Worm (Caenorhabditis elegans) whole organism, L1 larva: ENCODE data around the gene clec-169.
A peak's percentile ranks its signal among the peaks of the same experiment; 100 is the strongest.

Experiments
- F16B12.6 ChIP-seq: fragments of 150-350 bp; optimal IDR thresholded peaks from 2 replicates; lab custom pipeline; 2014; ENCODE audit warnings: missing biosample characterization, missing genetic modification characterization
- Y116A8C.19 ChIP-seq: sonication (generic microtip); optimal IDR thresholded peaks from 2 replicates; lab custom pipeline; 2016; ENCODE audit warnings: missing compliant biosample characterization, missing genetic modification characterization, borderline replicate concordance
- alr-1 ChIP-seq: fragments of 200-800 bp; sonication (Bioruptor generic); optimal IDR thresholded peaks from 2 replicates; lab custom pipeline; 2018; ENCODE audit warnings: borderline replicate concordance, mild to moderate bottlenecking, missing genetic modification characterization, missing compliant biosample characterization
- aly-2 ChIP-seq: fragments of 150-350 bp; optimal IDR thresholded peaks from 2 replicates; lab custom pipeline; 2014; ENCODE audit warnings: missing biosample characterization, missing genetic modification characterization
- ama-1 ChIP-seq: fragments of 150-350 bp; optimal IDR thresholded peaks from 2 replicates; lab custom pipeline; 2014
- ceh-82 ChIP-seq, 3 experiments: fragments of 150-350 bp in 1 of 3; sonication (generic microtip) in 2 of 3; optimal IDR thresholded peaks; 2 replicates each; lab custom pipeline; 2014 to 2017; ENCODE audit warnings: missing biosample characterization in 3 of 3, missing genetic modification characterization in 3 of 3
- ceh-90 ChIP-seq: sonication (generic microtip); optimal IDR thresholded peaks from 2 replicates; lab custom pipeline; 2016; ENCODE audit warnings: missing genetic modification characterization, missing compliant biosample characterization
- ces-1 ChIP-seq: fragments of 150-350 bp; optimal IDR thresholded peaks from 2 replicates; lab custom pipeline; 2014; ENCODE audit warnings: missing biosample characterization, missing genetic modification reagents, missing genetic modification characterization
- dpl-1 ChIP-seq, 3 experiments: fragments of 150-350 bp in 2 of 3; sonication (generic microtip) in 1 of 3; optimal IDR thresholded peaks; 2 replicates each; lab custom pipeline; 2014 to 2017; ENCODE audit warnings: missing biosample characterization in 3 of 3, missing genetic modification characterization in 3 of 3, missing genetic modification reagents in 3 of 3
- dsc-1 ChIP-seq: sonication (generic microtip); optimal IDR thresholded peaks from 2 replicates; lab custom pipeline; 2016; ENCODE audit warnings: mild to moderate bottlenecking, missing genetic modification characterization, missing compliant biosample characterization
- efl-1 ChIP-seq, 4 experiments: fragments of 150-350 bp; optimal IDR thresholded peaks in 3 of 4; peaks in 1 of 4; 1 replicate in 1 of 4; 2 replicates in 3 of 4; lab custom pipeline; 2014; ENCODE audit warnings: missing biosample characterization in 2 of 4, missing genetic modification characterization in 2 of 4, missing genetic modification reagents in 2 of 4
- efl-3 ChIP-seq: fragments of 200-800 bp; sonication (Bioruptor generic); optimal IDR thresholded peaks from 2 replicates; lab custom pipeline; 2018; ENCODE audit warnings: mild to moderate bottlenecking, missing genetic modification characterization, missing compliant biosample characterization
- egl-13 ChIP-seq: sonication (generic microtip); optimal IDR thresholded peaks from 2 replicates; lab custom pipeline; 2016; ENCODE audit warnings: missing genotype, missing genetic modification reagents, missing genetic modification characterization, missing compliant biosample characterization
- elt-3 ChIP-seq, 6 experiments: fragments of 150-350 bp in 1 of 6; sonication (generic microtip); optimal IDR thresholded peaks; 2 replicates each; lab custom pipeline; 2017 to 2018; ENCODE audit warnings: missing biosample characterization in 6 of 6, missing genetic modification characterization in 6 of 6, inconsistent platforms in 1 of 6
- ets-5 ChIP-seq: fragments of 200-800 bp; sonication (Bioruptor generic); IDR thresholded peaks from 2 replicates; pipeline ENCODE4 v1.3.6; 2022; ENCODE audit warnings: missing genetic modification characterization, missing compliant biosample characterization
- fkh-10 ChIP-seq: sonication (generic microtip); optimal IDR thresholded peaks from 2 replicates; lab custom pipeline; 2017; ENCODE audit warnings: missing biosample characterization, missing genetic modification reagents, missing genetic modification characterization
- fkh-4 ChIP-seq: sonication (generic microtip); optimal IDR thresholded peaks from 2 replicates; lab custom pipeline; 2016; ENCODE audit warnings: missing compliant biosample characterization, missing genetic modification characterization, borderline replicate concordance
- fos-1 ChIP-seq: fragments of 150-350 bp; optimal IDR thresholded peaks from 2 replicates; lab custom pipeline; 2014; ENCODE audit warnings: missing biosample characterization, missing genetic modification characterization
- hpl-2 ChIP-seq: fragments of 150-350 bp; optimal IDR thresholded peaks from 2 replicates; lab custom pipeline; 2014; ENCODE audit warnings: missing biosample characterization, missing genetic modification reagents, missing genetic modification characterization
- isw-1 ChIP-seq: fragments of 200-800 bp; sonication (Bioruptor generic); IDR thresholded peaks from 2 replicates; pipeline ENCODE4 v1.3.6; 2022; ENCODE audit warnings: missing genetic modification characterization, missing compliant biosample characterization
- jun-1 ChIP-seq: fragments of 150-350 bp; optimal IDR thresholded peaks from 2 replicates; lab custom pipeline; 2014; ENCODE audit warnings: missing biosample characterization, missing genetic modification reagents, missing genetic modification characterization
- lin-13 ChIP-seq: fragments of 150-350 bp; optimal IDR thresholded peaks from 2 replicates; lab custom pipeline; 2014; ENCODE audit warnings: missing biosample characterization, missing genetic modification reagents, missing genetic modification characterization
- lin-39 ChIP-seq: fragments of 150-350 bp; optimal IDR thresholded peaks from 2 replicates; lab custom pipeline; 2014; ENCODE audit warnings: missing biosample characterization, missing genetic modification reagents, missing genetic modification characterization
- lsy-2 ChIP-seq, 2 experiments: fragments of 150-350 bp; optimal IDR thresholded peaks; 2 replicates each; lab custom pipeline; 2014; ENCODE audit warnings: missing biosample characterization in 2 of 2, missing genetic modification characterization in 2 of 2
- mep-1 ChIP-seq: fragments of 150-350 bp; optimal IDR thresholded peaks from 2 replicates; lab custom pipeline; 2014; ENCODE audit warnings: missing biosample characterization, missing genetic modification characterization
- nhr-12 ChIP-seq: sonication (generic microtip); optimal IDR thresholded peaks from 2 replicates; lab custom pipeline; 2017; ENCODE audit warnings: missing biosample characterization, missing genetic modification characterization
- nhr-19 ChIP-seq: fragments of 200-800 bp; sonication (Bioruptor generic); conservative IDR thresholded peaks from 2 replicates; pipeline ENCODE4 v1.3.6; 2022; ENCODE audit warnings: missing genetic modification characterization, missing compliant biosample characterization
- nhr-47 ChIP-seq: sonication (generic microtip); optimal IDR thresholded peaks from 2 replicates; lab custom pipeline; 2016; ENCODE audit warnings: mild to moderate bottlenecking, missing genetic modification characterization, moderate library complexity, missing compliant biosample characterization
- nhr-85 ChIP-seq: sonication (generic microtip); peaks from one replicate; lab custom pipeline; 2016; ENCODE audit warnings: missing genetic modification characterization, inconsistent platforms, missing compliant biosample characterization
- pax-3 ChIP-seq: fragments of 200-800 bp; sonication (Bioruptor generic); optimal IDR thresholded peaks from 2 replicates; lab custom pipeline; 2018; ENCODE audit warnings: mild to moderate bottlenecking, missing genetic modification characterization, moderate library complexity, missing compliant biosample characterization
- rnt-1 ChIP-seq: sonication (generic microtip); optimal IDR thresholded peaks from 2 replicates; lab custom pipeline; 2016; ENCODE audit warnings: mild to moderate bottlenecking, missing genetic modification characterization, moderate library complexity, missing compliant biosample characterization
- skn-1 ChIP-seq: fragments of 150-350 bp; optimal IDR thresholded peaks from 2 replicates; lab custom pipeline; 2014; ENCODE audit warnings: missing biosample characterization, missing genetic modification characterization
- snu-23 ChIP-seq: sonication (generic microtip); optimal IDR thresholded peaks from 2 replicates; lab custom pipeline; 2016; ENCODE audit warnings: missing genetic modification characterization, missing compliant biosample characterization
- sptf-1 ChIP-seq: fragments of 150-350 bp; optimal IDR thresholded peaks from 2 replicates; lab custom pipeline; 2014; ENCODE audit warnings: missing biosample characterization, missing genetic modification characterization
- tbx-2 ChIP-seq: sonication (generic microtip); optimal IDR thresholded peaks from 2 replicates; lab custom pipeline; 2016; ENCODE audit warnings: missing genetic modification characterization, missing compliant biosample characterization
- unc-130 ChIP-seq: fragments of 150-350 bp; optimal IDR thresholded peaks from 2 replicates; lab custom pipeline; 2017; ENCODE audit warnings: missing biosample characterization, missing genetic modification characterization, inconsistent platforms
- unc-86 ChIP-seq: sonication (generic microtip); optimal IDR thresholded peaks from 2 replicates; lab custom pipeline; 2016; ENCODE audit warnings: missing genetic modification characterization, missing compliant biosample characterization
- vab-15 ChIP-seq: sonication (generic microtip); optimal IDR thresholded peaks from 2 replicates; lab custom pipeline; 2017; ENCODE audit warnings: missing genotype, mild to moderate bottlenecking, missing genetic modification characterization, missing compliant biosample characterization
- zip-4 ChIP-seq: fragments of 200-800 bp; sonication (Bioruptor generic); optimal IDR thresholded peaks from 2 replicates; lab custom pipeline; 2018; ENCODE audit warnings: mild to moderate bottlenecking, missing genetic modification characterization, moderate library complexity, missing compliant biosample characterization
- ztf-11 ChIP-seq, 2 experiments: sonication (generic microtip); optimal IDR thresholded peaks; 2 replicates each; lab custom pipeline; 2016 to 2017; ENCODE audit warnings: missing genetic modification characterization in 2 of 2, missing biosample characterization in 1 of 2, missing compliant biosample characterization in 1 of 2

Gene clec-169

ce11 chrIV:1274583-1274982 is 13.5 kb downstream of the clec-169 start, which contains the start of gene C09E9.1 (continued):
- TF ChIP-seq efl-3 = no peak
- peak; percentile 75 for TF ChIP-seq snu-23 (GFP tag; lab: Kevin White, UChicago)
- no peak for TF ChIP-seq fkh-10 (GFP tag; lab: Kevin White, UChicago)
- no peak for TF ChIP-seq unc-130 (tag; lab: Kevin White, UChicago)
- no peak for TF ChIP-seq lin-39 (tag; lab: Kevin White, UChicago)
- TF ChIP-seq ceh-82 (tag; optimal IDR thresholded peaks at IDR 0.05; lab: Kevin White, UChicago) = peak in 2 of 3 experiments; percentile 25 to 71
- TF ChIP-seq vab-15 (tag; lab: Kevin White, UChicago) = no peak
- peak; percentile 30 for TF ChIP-seq zip-4
- TF ChIP-seq ztf-11 (tag; optimal IDR thresholded peaks at IDR 0.05; lab: Kevin White, UChicago) = peak in 1 of 2 experiments; percentile 24
- TF ChIP-seq, all 84 proteins: peak for 39

ce11 chrIV:1275910-1276309 is 14.8 kb downstream of the clec-169 start:
- no peak for TF ChIP-seq efl-1 (optimal IDR thresholded peaks at IDR 0.05; lab: Kevin White, UChicago)
- peak in 1 of 2 experiments; percentile 10 for TF ChIP-seq efl-1 (GFP tag; optimal IDR thresholded peaks at IDR 0.05 in 1 of 2; lab: Kevin White, UChicago)
- no peak for TF ChIP-seq nhr-47 (tag; lab: Kevin White, UChicago)

- TF ChIP-seq lsy-2 (tag; optimal IDR thresholded peaks at IDR 0.05; lab: Kevin White, UChicago) = peak in 1 of 2 experiments; percentile 28
- no peak for TF ChIP-seq efl-1 (optimal IDR thresholded peaks at IDR 0.05; lab: Kevin White, UChicago)
- peak in 1 of 2 experiments; percentile 3 for TF ChIP-seq efl-1 (GFP tag; optimal IDR thresholded peaks at IDR 0.05 in 1 of 2; lab: Kevin White, UChicago)
- no peak for TF ChIP-seq ceh-82 (tag; optimal IDR thresholded peaks at IDR 0.05; lab: Kevin White, UChicago)
- TF ChIP-seq F16B12.6 (tag; lab: Kevin White, UChicago) = peak; percentile 5
- TF ChIP-seq, all 84 proteins: peak for 3
Measured at ce11 chrIV:1277067-1277466, 15.9 kb downstream of the clec-169 start.

ce11 chrIV:1278945-1279344 is 17.8 kb downstream of the clec-169 start:
- no peak for TF ChIP-seq jun-1
- TF ChIP-seq isw-1 (GFP tag; lab: Robert Waterston, UW) = no peak
- no peak for TF ChIP-seq fkh-4 (tag; lab: Kevin White, UChicago)
- no peak for TF ChIP-seq nhr-47 (tag; lab: Kevin White, UChicago)
- no peak for TF ChIP-seq lin-13 (GFP tag; lab: Kevin White, UChicago)
- no peak for TF ChIP-seq ces-1 (GFP tag; lab: Kevin White, UChicago)
- no peak for TF ChIP-seq vab-15 (tag; lab: Kevin White, UChicago)
- TF ChIP-seq efl-1 (optimal IDR thresholded peaks at IDR 0.05; lab: Kevin White, UChicago) = no peak
- TF ChIP-seq efl-1 (GFP tag; optimal IDR thresholded peaks at IDR 0.05 in 1 of 2; lab: Kevin White, UChicago) = no peak
- no peak for TF ChIP-seq unc-86 (tag; lab: Kevin White, UChicago)
- TF ChIP-seq Y116A8C.19 (tag; lab: Kevin White, UChicago) = no peak
- TF ChIP-seq mep-1 (tag; lab: Kevin White, UChicago) = no peak
- no peak for TF ChIP-seq rnt-1
- TF ChIP-seq elt-3 (tag; optimal IDR thresholded peaks at IDR 0.05; lab: Kevin White, UChicago) = no peak
- TF ChIP-seq lin-39 (tag; lab: Kevin White, UChicago) = no peak
- no peak for TF ChIP-seq ceh-90 (tag; lab: Kevin White, UChicago)
- TF ChIP-seq nhr-12 (tag; lab: Kevin White, UChicago) = no peak
- TF ChIP-seq zip-4 = no peak
- TF ChIP-seq ceh-82 (tag; optimal IDR thresholded peaks at IDR 0.05; lab: Kevin White, UChicago) = no peak

ce11 chrIV:1284877-1285276 is 23.8 kb downstream of the clec-169 start:
- TF ChIP-seq fkh-10 (GFP tag; lab: Kevin White, UChicago) (no peak), fos-1 (tag; lab: Kevin White, UChicago) (peak; percentile 12)

ce11 chrIV:1286549-1286948 is 25.4 kb downstream of the clec-169 start:
- TF ChIP-seq aly-2 = no peak
- TF ChIP-seq ztf-11 (tag; optimal IDR thresholded peaks at IDR 0.05; lab: Kevin White, UChicago) = no peak
- TF ChIP-seq nhr-85 = no peak
- no peak for TF ChIP-seq egl-13 (tag; lab: Kevin White, UChicago)
- TF ChIP-seq ama-1 (lab: Kevin White, UChicago) = no peak
- no peak for TF ChIP-seq pax-3
- no peak for TF ChIP-seq dsc-1
- TF ChIP-seq fkh-10 (GFP tag; lab: Kevin White, UChicago) = no peak
- no peak for TF ChIP-seq nhr-19 (GFP tag; lab: Robert Waterston, UW)
- no peak for TF ChIP-seq zip-4
- no peak for TF ChIP-seq vab-15 (tag; lab: Kevin White, UChicago)
- TF ChIP-seq hpl-2 (GFP tag; lab: Kevin White, UChicago) = no peak
- no peak for TF ChIP-seq snu-23 (GFP tag; lab: Kevin White, UChicago)
- no peak for TF ChIP-seq alr-1 (tag; lab: Kevin White, UChicago)
- TF ChIP-seq sptf-1 (tag; lab: Kevin White, UChicago) = no peak
- TF ChIP-seq ets-5 (GFP tag; lab: Robert Waterston, UW) = no peak
- TF ChIP-seq dpl-1 (GFP tag; optimal IDR thresholded peaks at IDR 0.05; lab: Kevin White, UChicago) = no peak
- no peak for TF ChIP-seq tbx-2 (tag; lab: Kevin White, UChicago)
- no peak for TF ChIP-seq ceh-82 (tag; optimal IDR thresholded peaks at IDR 0.05; lab: Kevin White, UChicago)
- TF ChIP-seq skn-1 (tag; lab: Kevin White, UChicago) = no peak
